Worm (Caenorhabditis elegans) whole organism, young adult: ENCODE results near the gene mdf-1.

Experiments used
- F37B4.10 ChIP-seq: fragments of 200-800 bp; sonication (Bioruptor generic); IDR thresholded peaks from 2 replicates; pipeline ENCODE4 v1.3.6; 2022; ENCODE audit warnings: missing genetic modification characterization, missing compliant biosample characterization
- K11D2.4 ChIP-seq: fragments of 200-800 bp; sonication (Bioruptor generic); IDR thresholded peaks from 2 replicates; pipeline ENCODE4 v1.3.6; 2022; ENCODE audit warnings: missing genetic modification reagents, missing genetic modification characterization, missing compliant biosample characterization
- Y56A3A.18 ChIP-seq: fragments of 200-800 bp; sonication (Bioruptor generic); IDR thresholded peaks from 2 replicates; pipeline ENCODE4 v1.3.6; 2022; ENCODE audit warnings: missing genetic modification reagents, missing genetic modification characterization, missing compliant biosample characterization
- attf-6 ChIP-seq: fragments of 200-800 bp; sonication (Bioruptor generic); IDR thresholded peaks from 2 replicates; pipeline ENCODE4 v1.3.6; 2022; ENCODE audit warnings: missing genetic modification reagents, missing genetic modification characterization, missing compliant biosample characterization
- chd-7 ChIP-seq: sonication (generic microtip); optimal IDR thresholded peaks from 2 replicates; lab custom pipeline; 2016; ENCODE audit warnings: mild to moderate bottlenecking, missing genetic modification characterization, moderate library complexity, missing compliant biosample characterization
- lin-35 ChIP-seq, 3 experiments: fragments of 150-350 bp in 2 of 3; sonication (generic microtip) in 1 of 3; optimal IDR thresholded peaks; 2 replicates each; lab custom pipeline; 2014 to 2018; ENCODE audit warnings: missing biosample characterization in 3 of 3, missing genetic modification characterization in 3 of 3, missing genetic modification reagents in 3 of 3
- mxl-1 ChIP-seq: sonication (generic microtip); optimal IDR thresholded peaks from 2 replicates; lab custom pipeline; 2016; ENCODE audit warnings: missing genetic modification characterization, missing compliant biosample characterization
- nhr-120 ChIP-seq: fragments of 200-800 bp; sonication (Bioruptor generic); IDR thresholded peaks from 2 replicates; pipeline ENCODE4 v1.3.6; 2022; ENCODE audit warnings: missing genetic modification characterization, missing compliant biosample characterization
- nhr-80 ChIP-seq: sonication (generic microtip); optimal IDR thresholded peaks from 2 replicates; lab custom pipeline; 2016; ENCODE audit warnings: missing genetic modification characterization, missing compliant biosample characterization
- pbrm-1 ChIP-seq: fragments of 200-800 bp; sonication (Bioruptor generic); IDR thresholded peaks from 2 replicates; pipeline ENCODE4 v1.3.6; 2022; ENCODE audit warnings: missing genetic modification reagents, missing genetic modification characterization, missing compliant biosample characterization
- tbp1 ChIP-seq: fragments of 200-800 bp; sonication (Bioruptor generic); optimal IDR thresholded peaks from 2 replicates; lab custom pipeline; 2018; ENCODE audit warnings: mild to moderate bottlenecking, missing genetic modification characterization, missing compliant biosample characterization

The mdf-1 gene

DNA sequence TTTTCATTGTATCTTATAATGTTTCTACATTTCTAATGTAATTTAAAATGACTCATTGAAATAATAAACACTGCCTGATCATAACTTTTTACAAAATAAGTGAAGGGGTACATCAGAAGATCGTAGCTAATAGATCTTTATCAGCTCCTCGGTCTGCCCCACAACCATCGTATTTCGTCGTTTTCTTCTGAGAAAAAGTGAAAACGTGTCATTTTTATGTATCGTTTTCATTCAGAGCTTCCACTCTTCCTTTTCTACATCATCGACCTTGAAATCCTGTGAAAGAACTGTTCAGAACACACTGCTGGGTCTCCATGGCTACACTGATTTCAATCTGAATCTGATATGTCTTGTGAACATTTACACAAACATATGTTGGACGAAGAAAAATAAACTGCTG lies 44.7 kb downstream of the mdf-1 start (continued):
- TF ChIP-seq K11D2.4 (GFP tag; lab: Robert Waterston, UW) (no peak), Y56A3A.18 (GFP tag; lab: Robert Waterston, UW) (no peak)
- TF ChIP-seq, all 124 proteins: peak for 0

DNA sequence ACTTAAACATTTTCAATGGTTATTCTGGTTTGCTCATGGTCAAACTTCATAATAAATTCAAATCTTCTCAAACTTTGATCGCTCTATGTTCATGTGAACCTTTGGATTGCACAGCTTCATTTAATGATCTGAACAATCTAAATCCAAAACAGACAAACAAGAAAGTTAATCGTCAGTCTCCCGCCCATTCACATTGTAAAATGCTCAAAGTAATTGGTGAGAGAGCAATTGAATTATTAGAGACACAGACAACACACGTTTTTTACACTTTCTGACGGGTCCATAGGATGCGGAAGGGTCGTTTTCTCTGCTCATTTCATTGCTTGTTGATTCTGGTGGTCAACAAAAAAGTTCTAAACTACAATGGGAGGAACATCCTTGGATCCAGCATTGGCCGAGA lies 47.3 kb downstream of the mdf-1 start, which contains the start of gene gsnl-1:
TSS of gene gsnl-1 (plus strand) at position 301 of the 400 bp plus-strand sequence.
- TF ChIP-seq lin-35 (GFP tag; optimal IDR thresholded peaks at IDR 0.05; lab: Kevin White, UChicago) (no peak), tbp1 (GFP tag; lab: Kevin White, UChicago) (no peak)

- TF ChIP-seq attf-6 (no peak), nhr-120 (GFP tag; lab: Robert Waterston, UW) (no peak), pbrm-1 (GFP tag; lab: Robert Waterston, UW) (no peak), mxl-1 (tag; lab: Kevin White, UChicago) (no peak), nhr-80 (tag; lab: Kevin White, UChicago) (peak; percentile 49), chd-7 (no peak), F37B4.10 (GFP tag; lab: Robert Waterston, UW) (no peak)
Measured at ce11 chrV:9492460-9492859, 51.6 kb downstream of the mdf-1 start.
